Worm (Caenorhabditis elegans) whole organism, young adult: ENCODE results near the gene T02C12.5.
A peak's percentile ranks its signal among the peaks of the same experiment; 100 is the strongest.

Source experiments
- B0019.2 ChIP-seq: fragments of 200-800 bp; sonication (Bioruptor generic); conservative IDR thresholded peaks from 2 replicates; pipeline ENCODE4 v1.3.6; 2022; ENCODE audit warnings: missing genetic modification reagents, missing genetic modification characterization, missing compliant biosample characterization
- B0261.1 ChIP-seq: sonication (generic microtip); optimal IDR thresholded peaks from 2 replicates; lab custom pipeline; 2016; ENCODE audit warnings: mild to moderate bottlenecking, missing genetic modification characterization, moderate library complexity, missing compliant biosample characterization
- F57C9.4 ChIP-seq: sonication (generic microtip); optimal IDR thresholded peaks from 2 replicates; lab custom pipeline; 2017; ENCODE audit warnings: mild to moderate bottlenecking, missing genetic modification characterization, missing compliant biosample characterization
- K11D2.4 ChIP-seq: fragments of 200-800 bp; sonication (Bioruptor generic); IDR thresholded peaks from 2 replicates; pipeline ENCODE4 v1.3.6; 2022; ENCODE audit warnings: missing genetic modification reagents, missing genetic modification characterization, missing compliant biosample characterization
- ama-1 ChIP-seq, 3 experiments: fragments of 150-350 bp in 1 of 3; sonication (generic microtip) in 2 of 3; optimal IDR thresholded peaks; 2 replicates each; lab custom pipeline; 2014 to 2018; ENCODE audit warnings: missing biosample characterization in 2 of 3, missing genetic modification characterization in 2 of 3, missing genetic modification reagents in 2 of 3
- attf-5 ChIP-seq: fragments of 200-800 bp; sonication (Bioruptor generic); optimal IDR thresholded peaks from 2 replicates; lab custom pipeline; 2018; ENCODE audit warnings: mild to moderate bottlenecking, missing genetic modification characterization, missing compliant biosample characterization
- attf-6 ChIP-seq: fragments of 200-800 bp; sonication (Bioruptor generic); IDR thresholded peaks from 2 replicates; pipeline ENCODE4 v1.3.6; 2022; ENCODE audit warnings: missing genetic modification reagents, missing genetic modification characterization, missing compliant biosample characterization
- bed-2 ChIP-seq: fragments of 200-800 bp; sonication (Bioruptor generic); IDR thresholded peaks from 2 replicates; pipeline ENCODE4 v1.3.6; 2022; ENCODE audit warnings: missing genetic modification reagents, missing genetic modification characterization, missing compliant biosample characterization
- cebp-1 ChIP-seq, 2 experiments: fragments of 200-800 bp in 1 of 2; sonication (Bioruptor generic) in 1 of 2; sonication (generic microtip) in 1 of 2; IDR thresholded peaks in 1 of 2; optimal IDR thresholded peaks in 1 of 2; 2 replicates each; pipeline versions ENCODE4 v1.3.6 to Lab custom; 2017 to 2022; ENCODE audit warnings: missing compliant biosample characterization in 2 of 2, missing genetic modification characterization in 2 of 2, mild to moderate bottlenecking in 1 of 2, missing genetic modification reagents in 1 of 2, moderate library complexity in 1 of 2
- cebp-2 ChIP-seq: fragments of 200-800 bp; sonication (Bioruptor generic); IDR thresholded peaks from 2 replicates; pipeline ENCODE4 v1.3.6; 2022; ENCODE audit warnings: missing genetic modification characterization, missing compliant biosample characterization
- ceh-27 ChIP-seq: fragments of 200-800 bp; sonication (Bioruptor generic); optimal IDR thresholded peaks from 2 replicates; lab custom pipeline; 2018; ENCODE audit warnings: mild to moderate bottlenecking, missing genetic modification characterization, moderate library complexity, missing compliant biosample characterization
- egl-18 ChIP-seq: fragments of 200-800 bp; sonication (Bioruptor generic); IDR thresholded peaks from 2 replicates; pipeline ENCODE4 v1.3.6; 2022; ENCODE audit warnings: missing genetic modification reagents, missing genetic modification characterization, missing compliant biosample characterization
- egrh-3 ChIP-seq: fragments of 200-800 bp; sonication (Bioruptor generic); IDR thresholded peaks from 2 replicates; pipeline ENCODE4 v1.3.6; 2022; ENCODE audit warnings: missing genetic modification reagents, missing genetic modification characterization, missing compliant biosample characterization
- fkh-3 ChIP-seq: sonication (generic microtip); optimal IDR thresholded peaks from 2 replicates; lab custom pipeline; 2016; ENCODE audit warnings: mild to moderate bottlenecking, missing genetic modification characterization, missing compliant biosample characterization
- lin-35 ChIP-seq, 3 experiments: fragments of 150-350 bp in 2 of 3; sonication (generic microtip) in 1 of 3; optimal IDR thresholded peaks; 2 replicates each; lab custom pipeline; 2014 to 2018; ENCODE audit warnings: missing biosample characterization in 3 of 3, missing genetic modification characterization in 3 of 3, missing genetic modification reagents in 3 of 3
- lsy-27 ChIP-seq: sonication (generic microtip); optimal IDR thresholded peaks from 2 replicates; lab custom pipeline; 2017; ENCODE audit warnings: missing genetic modification characterization, mild to moderate bottlenecking, missing compliant biosample characterization, antibody characterized with exemption, missing genotype, borderline replicate concordance; ENCODE audit not compliant: insufficient read depth
- mcd-1 ChIP-seq: fragments of 200-800 bp; sonication (Bioruptor generic); IDR thresholded peaks from 2 replicates; pipeline ENCODE4 v1.3.6; 2022; ENCODE audit warnings: missing genetic modification reagents, missing genetic modification characterization, missing compliant biosample characterization
- mel-28 ChIP-seq: sonication (generic microtip); optimal IDR thresholded peaks from 2 replicates; lab custom pipeline; 2016; ENCODE audit warnings: borderline replicate concordance, mild to moderate bottlenecking, missing genetic modification characterization, missing compliant biosample characterization
- nfya-2 ChIP-seq: fragments of 200-800 bp; sonication (Bioruptor generic); IDR thresholded peaks from 2 replicates; pipeline ENCODE4 v1.3.6; 2022; ENCODE audit warnings: missing genetic modification reagents, missing genetic modification characterization, missing compliant biosample characterization
- nhr-80 ChIP-seq: sonication (generic microtip); optimal IDR thresholded peaks from 2 replicates; lab custom pipeline; 2016; ENCODE audit warnings: missing genetic modification characterization, missing compliant biosample characterization
- rpc-1 ChIP-seq, 2 experiments: fragments of 150-350 bp in 1 of 2; sonication (generic microtip) in 1 of 2; optimal IDR thresholded peaks; 2 replicates each; lab custom pipeline; 2014 to 2018; ENCODE audit warnings: missing biosample characterization in 1 of 2, missing genetic modification characterization in 1 of 2, missing genetic modification reagents in 1 of 2, missing genotype in 1 of 2
- sea-2 ChIP-seq: fragments of 200-800 bp; sonication (Bioruptor generic); IDR thresholded peaks from 2 replicates; pipeline ENCODE4 v1.3.6; 2022; ENCODE audit warnings: missing genetic modification characterization, missing compliant biosample characterization
- sptf-2 ChIP-seq: fragments of 200-800 bp; sonication (Bioruptor generic); optimal IDR thresholded peaks from 2 replicates; lab custom pipeline; 2018; ENCODE audit warnings: mild to moderate bottlenecking, missing genetic modification characterization, missing compliant biosample characterization
- zfh-2 ChIP-seq: fragments of 200-800 bp; sonication (Bioruptor generic); conservative IDR thresholded peaks from 2 replicates; pipeline ENCODE4 v1.3.6; 2022; ENCODE audit warnings: missing genetic modification reagents, missing genetic modification characterization, missing compliant biosample characterization
- zim-3 ChIP-seq: sonication (generic microtip); optimal IDR thresholded peaks from 2 replicates; lab custom pipeline; 2017; ENCODE audit warnings: mild to moderate bottlenecking, missing genetic modification characterization, moderate library complexity, missing compliant biosample characterization
- ztf-26 ChIP-seq: sonication (generic microtip); optimal IDR thresholded peaks from 2 replicates; lab custom pipeline; 2017; ENCODE audit warnings: missing genetic modification characterization, missing compliant biosample characterization

Gene T02C12.5

DNA sequence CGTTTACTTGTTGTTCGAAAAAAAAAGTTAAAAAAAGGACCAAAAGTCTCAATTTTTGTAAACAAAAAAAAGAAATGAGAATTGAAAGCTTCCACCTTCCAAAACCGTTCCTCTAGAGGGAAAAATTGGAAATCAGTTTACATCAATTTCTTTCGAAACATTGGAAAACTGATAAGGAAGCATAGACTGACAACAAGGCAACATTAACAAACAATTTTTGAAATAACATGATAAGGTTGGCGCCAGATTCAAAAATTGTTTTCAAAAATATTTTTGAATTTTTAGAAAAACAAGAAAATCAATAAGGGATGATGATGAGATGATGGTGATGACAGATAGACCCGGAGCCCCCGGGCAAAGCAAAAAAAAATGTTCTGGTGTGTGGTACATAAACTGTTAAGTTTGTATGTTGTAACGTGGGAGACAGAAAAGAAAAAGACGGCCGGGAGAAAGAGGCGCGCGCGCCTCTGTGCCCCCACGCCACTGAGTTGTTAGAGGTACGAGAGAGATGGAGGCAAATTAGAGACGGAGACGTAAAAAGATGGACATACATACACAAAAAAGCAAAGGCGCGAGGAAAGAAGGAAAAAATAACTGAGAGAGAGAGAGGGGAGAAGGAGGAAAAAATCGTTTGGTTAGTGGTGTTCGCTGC is 47.9 kb downstream of the T02C12.5 start (continued):
- TF ChIP-seq ceh-27 (GFP tag; lab: Kevin White, UChicago) (peak; percentile 15), egrh-3 (GFP tag; lab: Robert Waterston, UW) (no peak), attf-6 (GFP tag; lab: Robert Waterston, UW) (no peak), ztf-26 (peak; percentile 58), B0261.1 (tag; lab: Kevin White, UChicago) (no peak), bed-2 (GFP tag; lab: Robert Waterston, UW) (no peak), rpc-1 (optimal IDR thresholded peaks at IDR 0.05; lab: Kevin White, UChicago) (no peak), rpc-1 (tag; optimal IDR thresholded peaks at IDR 0.05; lab: Kevin White, UChicago) (no peak), sptf-2 (GFP tag; lab: Kevin White, UChicago) (no peak), attf-5 (GFP tag; lab: Kevin White, UChicago) (peak; percentile 77)

DNA sequence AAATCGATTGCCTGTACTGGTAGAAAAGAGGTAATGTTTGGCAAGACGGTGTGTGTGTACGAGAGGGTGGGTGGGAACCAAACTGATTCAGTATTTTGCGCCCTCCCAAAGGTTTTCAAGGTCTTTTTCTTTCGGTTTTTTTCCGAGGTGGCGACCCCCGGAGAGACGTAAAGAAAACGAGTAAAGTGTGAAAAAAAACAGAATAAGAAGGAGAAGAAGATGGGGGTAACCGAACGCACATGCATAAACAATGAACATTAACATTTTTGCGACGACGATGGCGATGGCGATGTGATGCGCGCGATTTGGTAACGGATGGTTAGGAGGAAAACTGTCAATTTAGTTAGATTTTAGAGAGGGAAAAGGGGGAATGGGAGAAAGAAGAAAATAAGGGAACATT is 49.5 kb downstream of the T02C12.5 start:
- TF ChIP-seq nfya-2 (GFP tag; lab: Robert Waterston, UW) (no peak), mcd-1 (GFP tag; lab: Robert Waterston, UW) (no peak), sea-2 (GFP tag; lab: Robert Waterston, UW) (no peak), lin-35 (GFP tag; optimal IDR thresholded peaks at IDR 0.05; lab: Kevin White, UChicago) (no peak), ama-1 (optimal IDR thresholded peaks at IDR 0.05; lab: Kevin White, UChicago) (no peak), ama-1 (GFP tag; optimal IDR thresholded peaks at IDR 0.05; lab: Kevin White, UChicago) (no peak), fkh-3 (tag; lab: Kevin White, UChicago) (no peak), B0019.2 (GFP tag; lab: Robert Waterston, UW) (no peak), F57C9.4 (no peak), lsy-27 (tag; lab: Kevin White, UChicago) (no peak), mel-28 (tag; lab: Kevin White, UChicago) (no peak), cebp-2 (GFP tag; lab: Robert Waterston, UW) (no peak)

DNA sequence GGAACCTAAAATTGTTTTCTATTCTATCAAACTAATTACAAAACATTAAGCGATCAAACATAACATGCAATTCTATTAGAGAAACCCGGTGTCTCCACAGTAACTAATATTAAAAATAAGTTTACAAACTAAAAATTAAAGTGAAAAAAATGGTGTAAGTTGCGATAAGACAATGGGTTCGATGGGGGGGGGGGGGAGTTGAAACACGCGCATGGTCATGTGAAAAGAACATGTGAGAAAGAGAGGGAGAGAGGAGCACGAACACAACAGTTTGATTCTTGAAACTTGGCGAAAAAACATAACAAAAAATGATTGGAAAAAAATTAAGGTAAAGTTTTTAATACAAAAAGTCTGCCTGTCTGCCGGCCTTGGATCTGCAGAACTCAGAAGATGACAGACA is 51.0 kb downstream of the T02C12.5 start:
- TF ChIP-seq B0261.1 (tag; lab: Kevin White, UChicago) (no peak), attf-5 (GFP tag; lab: Kevin White, UChicago) (peak; percentile 26), nhr-80 (tag; lab: Kevin White, UChicago) (peak; percentile 10), zfh-2 (GFP tag; lab: Robert Waterston, UW) (no peak), egl-18 (GFP tag; lab: Robert Waterston, UW) (no peak), zim-3 (tag; lab: Kevin White, UChicago) (no peak), B0019.2 (GFP tag; lab: Robert Waterston, UW) (no peak), cebp-1 (GFP tag; IDR thresholded peaks at IDR 0.05; lab: Robert Waterston, UW) (no peak), cebp-1 (tag; optimal IDR thresholded peaks at IDR 0.05; lab: Kevin White, UChicago) (peak; percentile 45), K11D2.4 (GFP tag; lab: Robert Waterston, UW) (no peak), egrh-3 (GFP tag; lab: Robert Waterston, UW) (peak; percentile 58; the same call in 1 of the 2 replicates)
